Worm (Caenorhabditis elegans): Measurements from ENCODE around the gene tba-9.

DNA sequence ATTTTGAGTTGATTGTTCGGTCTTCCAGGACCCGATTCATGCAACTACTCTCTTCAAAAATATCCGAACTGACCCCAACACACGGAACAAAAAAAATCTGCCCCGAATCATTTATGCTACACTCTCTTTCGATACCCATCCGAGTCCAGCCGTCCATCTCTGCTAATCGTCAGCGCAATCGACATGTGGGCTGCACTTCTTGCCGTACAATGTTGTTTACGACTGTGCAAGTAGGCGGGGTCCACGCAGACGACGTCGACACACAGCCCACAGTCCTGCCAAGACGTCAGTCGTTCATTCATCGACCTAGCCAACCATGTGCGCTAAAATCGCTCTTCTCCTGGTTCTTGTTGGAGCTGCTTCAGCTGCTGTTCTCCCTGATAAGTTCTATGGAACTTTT, 6.2 kb downstream of the tba-9 start, which contains the start of gene lbp-1:
- TF ChIP-seq vab-7 (GFP tag; IDR thresholded peaks at IDR 0.05): no peak
- TF ChIP-seq zag-1 (tag; optimal IDR thresholded peaks at IDR 0.05): no peak
- TF ChIP-seq ztf-7 (tag; optimal IDR thresholded peaks at IDR 0.05): no peak
- TF ChIP-seq unc-39 (tag; optimal IDR thresholded peaks at IDR 0.05): no peak
- TF ChIP-seq nhr-77 (tag; optimal IDR thresholded peaks at IDR 0.05): no peak
- no peak for TF ChIP-seq ama-1 (optimal IDR thresholded peaks at IDR 0.05)
- no peak for TF ChIP-seq rbr-2 (tag; optimal IDR thresholded peaks at IDR 0.05)
- no peak for TF ChIP-seq daf-19 (GFP tag; conservative IDR thresholded peaks at IDR 0.05)

Data from whole organism, L4 larva.